Worm (Caenorhabditis elegans) whole organism, young adult: ENCODE measurements around the gene C14A6.13.

Experiments used
- B0336.3 ChIP-seq: fragments of 200-800 bp; sonication (Bioruptor generic); IDR thresholded peaks from 2 replicates; pipeline ENCODE4 v1.3.6; 2022; ENCODE audit warnings: missing genetic modification characterization, missing compliant biosample characterization
- C17E4.6 ChIP-seq: fragments of 200-800 bp; sonication (Bioruptor generic); IDR thresholded peaks from 2 replicates; pipeline ENCODE4 v1.3.6; 2022; ENCODE audit warnings: missing genetic modification reagents, missing genetic modification characterization, missing compliant biosample characterization
- F23B12.7 ChIP-seq: sonication (generic microtip); optimal IDR thresholded peaks from 2 replicates; lab custom pipeline; 2017; ENCODE audit warnings: missing genetic modification characterization, mild to moderate bottlenecking, missing compliant biosample characterization, antibody characterized with exemption, moderate library complexity; ENCODE audit not compliant: insufficient read depth
- F33H1.4 ChIP-seq: fragments of 200-800 bp; sonication (Bioruptor generic); IDR thresholded peaks from 2 replicates; pipeline ENCODE4 v1.3.6; 2022; ENCODE audit warnings: missing genetic modification reagents, missing genetic modification characterization, missing compliant biosample characterization
- F39B2.1 ChIP-seq: fragments of 200-800 bp; sonication (Bioruptor generic); IDR thresholded peaks from 2 replicates; pipeline ENCODE4 v1.3.6; 2022; ENCODE audit warnings: missing genetic modification reagents, missing genetic modification characterization, missing compliant biosample characterization
- F49E8.2 ChIP-seq: sonication (generic microtip); optimal IDR thresholded peaks from 3 replicates; lab custom pipeline; 2017; ENCODE audit warnings: missing genetic modification characterization, mild to moderate bottlenecking, missing compliant biosample characterization, antibody characterized with exemption, moderate library complexity; ENCODE audit not compliant: insufficient read depth
- F57A8.1 ChIP-seq: fragments of 200-800 bp; sonication (Bioruptor generic); optimal IDR thresholded peaks from 2 replicates; lab custom pipeline; 2018; ENCODE audit warnings: mild to moderate bottlenecking, missing genetic modification characterization, moderate library complexity, missing compliant biosample characterization
- T07F8.4 ChIP-seq: sonication (generic microtip); optimal IDR thresholded peaks from 2 replicates; lab custom pipeline; 2016; ENCODE audit warnings: mild to moderate bottlenecking, missing genetic modification characterization, moderate library complexity, missing compliant biosample characterization
- T26A5.8 ChIP-seq: sonication (generic microtip); optimal IDR thresholded peaks from 2 replicates; lab custom pipeline; 2016; ENCODE audit warnings: missing genetic modification characterization, missing compliant biosample characterization
- Y53F4B.3 ChIP-seq: fragments of 200-800 bp; sonication (Bioruptor generic); IDR thresholded peaks from 2 replicates; pipeline ENCODE4 v1.3.6; 2022; ENCODE audit warnings: missing genetic modification reagents, missing genetic modification characterization, missing compliant biosample characterization
- Y56A3A.18 ChIP-seq: fragments of 200-800 bp; sonication (Bioruptor generic); IDR thresholded peaks from 2 replicates; pipeline ENCODE4 v1.3.6; 2022; ENCODE audit warnings: missing genetic modification reagents, missing genetic modification characterization, missing compliant biosample characterization
- Y79H2A.3 ChIP-seq: fragments of 200-800 bp; sonication (Bioruptor generic); conservative IDR thresholded peaks from 2 replicates; pipeline ENCODE4 v1.3.6; 2022; ENCODE audit warnings: missing genetic modification reagents, missing genetic modification characterization, missing compliant biosample characterization
- Y95B8A.8 ChIP-seq: fragments of 200-800 bp; sonication (Bioruptor generic); IDR thresholded peaks from 2 replicates; pipeline ENCODE4 v1.3.6; 2022; ENCODE audit warnings: missing genetic modification reagents, missing genetic modification characterization, missing compliant biosample characterization
- ZK185.1 ChIP-seq: sonication (generic microtip); optimal IDR thresholded peaks from 2 replicates; lab custom pipeline; 2016; ENCODE audit warnings: mild to moderate bottlenecking, missing genetic modification characterization, missing compliant biosample characterization; ENCODE audit not compliant: poor library complexity, severe bottlenecking
- aptf-3 ChIP-seq: fragments of 200-800 bp; sonication (Bioruptor generic); IDR thresholded peaks from 2 replicates; pipeline ENCODE4 v1.3.6; 2022; ENCODE audit warnings: missing genetic modification characterization, missing compliant biosample characterization
- attf-6 ChIP-seq: fragments of 200-800 bp; sonication (Bioruptor generic); IDR thresholded peaks from 2 replicates; pipeline ENCODE4 v1.3.6; 2022; ENCODE audit warnings: missing genetic modification reagents, missing genetic modification characterization, missing compliant biosample characterization
- bed-1 ChIP-seq: fragments of 200-800 bp; sonication (Bioruptor generic); IDR thresholded peaks from 2 replicates; pipeline ENCODE4 v1.3.6; 2022; ENCODE audit warnings: missing genetic modification reagents, missing genetic modification characterization, missing compliant biosample characterization
- bed-2 ChIP-seq: fragments of 200-800 bp; sonication (Bioruptor generic); IDR thresholded peaks from 2 replicates; pipeline ENCODE4 v1.3.6; 2022; ENCODE audit warnings: missing genetic modification reagents, missing genetic modification characterization, missing compliant biosample characterization
- ceh-79 ChIP-seq: sonication (generic microtip); optimal IDR thresholded peaks from 2 replicates; lab custom pipeline; 2017; ENCODE audit warnings: mild to moderate bottlenecking, missing genetic modification characterization, missing compliant biosample characterization
- chd-7 ChIP-seq: sonication (generic microtip); optimal IDR thresholded peaks from 2 replicates; lab custom pipeline; 2016; ENCODE audit warnings: mild to moderate bottlenecking, missing genetic modification characterization, moderate library complexity, missing compliant biosample characterization
- die-1 ChIP-seq: sonication (generic microtip); optimal IDR thresholded peaks from 2 replicates; lab custom pipeline; 2016; ENCODE audit warnings: missing genotype, mild to moderate bottlenecking, missing genetic modification characterization, missing compliant biosample characterization
- egl-18 ChIP-seq: fragments of 200-800 bp; sonication (Bioruptor generic); IDR thresholded peaks from 2 replicates; pipeline ENCODE4 v1.3.6; 2022; ENCODE audit warnings: missing genetic modification reagents, missing genetic modification characterization, missing compliant biosample characterization
- ets-4 ChIP-seq: fragments of 200-800 bp; sonication (Bioruptor generic); optimal IDR thresholded peaks from 2 replicates; lab custom pipeline; 2018; ENCODE audit warnings: mild to moderate bottlenecking, missing genetic modification characterization, missing compliant biosample characterization
- hlh-26 ChIP-seq: fragments of 200-800 bp; sonication (Bioruptor generic); conservative IDR thresholded peaks from 2 replicates; pipeline ENCODE4 v1.3.6; 2022; ENCODE audit warnings: missing genetic modification reagents, missing genetic modification characterization, missing compliant biosample characterization
- hsf-1 ChIP-seq: fragments of 200-800 bp; sonication (Bioruptor generic); IDR thresholded peaks from 2 replicates; pipeline ENCODE4 v1.3.6; 2022; ENCODE audit warnings: missing genetic modification reagents, missing genetic modification characterization, missing compliant biosample characterization
- let-607 ChIP-seq, 2 experiments: fragments of 200-800 bp in 1 of 2; sonication (Bioruptor generic) in 1 of 2; sonication (generic microtip) in 1 of 2; optimal IDR thresholded peaks; 2 replicates each; lab custom pipeline; 2016 to 2018; ENCODE audit warnings: mild to moderate bottlenecking in 2 of 2, missing compliant biosample characterization in 2 of 2, missing genetic modification characterization in 2 of 2, moderate library complexity in 2 of 2, missing genotype in 1 of 2
- lin-54 ChIP-seq: fragments of 200-800 bp; sonication (Bioruptor generic); optimal IDR thresholded peaks from 2 replicates; lab custom pipeline; 2018; ENCODE audit warnings: mild to moderate bottlenecking, missing genetic modification characterization, missing compliant biosample characterization
- lsy-27 ChIP-seq: sonication (generic microtip); optimal IDR thresholded peaks from 2 replicates; lab custom pipeline; 2017; ENCODE audit warnings: missing genetic modification characterization, mild to moderate bottlenecking, missing compliant biosample characterization, antibody characterized with exemption, missing genotype, borderline replicate concordance; ENCODE audit not compliant: insufficient read depth
- madf-10 ChIP-seq: sonication (generic microtip); optimal IDR thresholded peaks from 2 replicates; lab custom pipeline; 2016; ENCODE audit warnings: mild to moderate bottlenecking, missing genetic modification characterization, missing compliant biosample characterization
- nfyb-1 ChIP-seq: fragments of 200-800 bp; sonication (Bioruptor generic); IDR thresholded peaks from 2 replicates; pipeline ENCODE4 v1.3.6; 2022; ENCODE audit warnings: missing genetic modification reagents, missing genetic modification characterization, missing compliant biosample characterization
- nhr-120 ChIP-seq: fragments of 200-800 bp; sonication (Bioruptor generic); IDR thresholded peaks from 2 replicates; pipeline ENCODE4 v1.3.6; 2022; ENCODE audit warnings: missing genetic modification characterization, missing compliant biosample characterization
- pbrm-1 ChIP-seq: fragments of 200-800 bp; sonication (Bioruptor generic); IDR thresholded peaks from 2 replicates; pipeline ENCODE4 v1.3.6; 2022; ENCODE audit warnings: missing genetic modification reagents, missing genetic modification characterization, missing compliant biosample characterization
- sptf-2 ChIP-seq: fragments of 200-800 bp; sonication (Bioruptor generic); optimal IDR thresholded peaks from 2 replicates; lab custom pipeline; 2018; ENCODE audit warnings: mild to moderate bottlenecking, missing genetic modification characterization, missing compliant biosample characterization
- xnd-1 ChIP-seq: sonication (generic microtip); optimal IDR thresholded peaks from 2 replicates; lab custom pipeline; 2016; ENCODE audit warnings: missing genotype, missing genetic modification reagents, missing genetic modification characterization, missing compliant biosample characterization
- zim-3 ChIP-seq: sonication (generic microtip); optimal IDR thresholded peaks from 2 replicates; lab custom pipeline; 2017; ENCODE audit warnings: mild to moderate bottlenecking, missing genetic modification characterization, moderate library complexity, missing compliant biosample characterization
- ztf-22 ChIP-seq: fragments of 200-800 bp; sonication (Bioruptor generic); optimal IDR thresholded peaks from 2 replicates; lab custom pipeline; 2018; ENCODE audit warnings: mild to moderate bottlenecking, missing genetic modification characterization, moderate library complexity, missing compliant biosample characterization

C14A6.13 gene

DNA sequence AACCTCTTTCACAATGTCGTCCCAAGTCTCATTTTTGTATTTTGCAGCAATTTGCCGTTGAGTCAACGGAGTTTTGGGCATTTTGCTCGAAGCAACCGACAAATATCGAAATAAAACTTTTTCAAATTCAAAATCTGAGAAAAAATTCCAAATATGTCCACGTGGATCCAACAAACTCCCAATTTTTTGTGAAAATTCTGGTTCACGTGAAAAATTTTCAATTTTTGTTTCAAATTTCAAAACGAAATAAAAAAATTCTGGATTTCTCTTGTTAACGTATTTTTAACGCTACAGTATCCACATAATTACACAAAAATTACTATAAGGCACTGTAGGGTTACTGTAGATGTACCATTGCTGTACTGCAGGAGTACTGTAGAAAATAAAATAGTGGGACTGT lies at the start of gene C14A6.13:
C14A6.13 (minus strand) TSS at position 101 of the 400 bp plus-strand sequence.
- TF ChIP-seq xnd-1 (tag; lab: Kevin White, UChicago): no peak

DNA sequence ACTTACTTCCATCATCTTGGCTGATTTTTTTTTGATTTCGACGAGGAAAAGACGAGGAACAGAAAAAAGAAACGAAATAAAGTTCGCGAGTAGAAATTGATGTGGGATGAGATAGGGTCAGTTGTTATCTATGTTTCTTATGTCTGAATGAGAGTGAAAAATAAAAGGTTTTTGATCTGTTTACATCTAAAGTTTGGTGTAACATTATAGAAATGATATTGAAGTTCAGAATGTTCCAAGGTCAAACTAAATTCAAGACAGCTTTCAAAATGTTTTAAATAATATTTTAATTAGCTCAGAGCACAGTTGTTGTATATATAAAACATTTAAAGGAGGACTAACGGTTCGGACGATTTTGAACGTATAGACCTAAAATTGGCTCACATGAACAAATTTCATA lies 47.9 kb upstream of the C14A6.13 start, which contains the start of gene F16H6.7:
F16H6.7 (minus strand) TSS at position 101 of the 400 bp plus-strand sequence.
- TF ChIP-seq T26A5.8 (no peak), ztf-22 (GFP tag; lab: Kevin White, UChicago) (no peak), F33H1.4 (GFP tag; lab: Robert Waterston, UW) (no peak), C17E4.6 (no peak), lsy-27 (tag; lab: Kevin White, UChicago) (no peak), ets-4 (GFP tag; lab: Kevin White, UChicago) (no peak), aptf-3 (no peak)

DNA sequence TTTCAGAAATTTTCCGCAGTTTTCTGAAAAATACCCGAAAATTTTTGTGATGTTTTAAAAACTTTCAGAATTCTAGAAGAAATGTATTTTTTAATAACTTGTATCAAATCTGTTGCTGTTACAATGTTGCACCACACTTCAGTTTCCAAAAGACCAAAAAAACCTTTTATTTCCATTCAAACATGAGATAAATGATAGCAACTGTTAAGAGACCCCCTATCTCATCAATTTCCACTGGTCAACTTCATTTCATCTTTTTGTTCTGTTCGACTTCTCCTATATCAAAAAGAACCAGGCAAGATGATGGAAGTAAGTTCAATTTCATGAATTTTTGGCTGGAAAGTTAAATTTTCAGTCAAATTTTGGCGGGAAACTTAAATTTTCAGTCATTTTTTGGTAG lies 37.3 kb upstream of the C14A6.13 start, which contains the start of gene F16H6.4:
F16H6.4 (plus strand) TSS at position 301 of the 400 bp plus-strand sequence.
- no peak for TF ChIP-seq ets-4 (GFP tag; lab: Kevin White, UChicago)
- TF ChIP-seq F23B12.7 (tag; lab: Kevin White, UChicago): no peak
- no peak for TF ChIP-seq die-1
- no peak for TF ChIP-seq ZK185.1 (tag; lab: Kevin White, UChicago)
- no peak for TF ChIP-seq bed-1 (GFP tag; lab: Robert Waterston, UW)
- TF ChIP-seq chd-7 (tag; lab: Kevin White, UChicago): no peak
- no peak for TF ChIP-seq sptf-2 (GFP tag; lab: Kevin White, UChicago)
- TF ChIP-seq zim-3 (tag; lab: Kevin White, UChicago): no peak
- no peak for TF ChIP-seq lin-54 (GFP tag; lab: Kevin White, UChicago)
- TF ChIP-seq egl-18 (GFP tag; lab: Robert Waterston, UW): no peak
- TF ChIP-seq F39B2.1 (GFP tag; lab: Robert Waterston, UW): no peak
- TF ChIP-seq T26A5.8: no peak

DNA sequence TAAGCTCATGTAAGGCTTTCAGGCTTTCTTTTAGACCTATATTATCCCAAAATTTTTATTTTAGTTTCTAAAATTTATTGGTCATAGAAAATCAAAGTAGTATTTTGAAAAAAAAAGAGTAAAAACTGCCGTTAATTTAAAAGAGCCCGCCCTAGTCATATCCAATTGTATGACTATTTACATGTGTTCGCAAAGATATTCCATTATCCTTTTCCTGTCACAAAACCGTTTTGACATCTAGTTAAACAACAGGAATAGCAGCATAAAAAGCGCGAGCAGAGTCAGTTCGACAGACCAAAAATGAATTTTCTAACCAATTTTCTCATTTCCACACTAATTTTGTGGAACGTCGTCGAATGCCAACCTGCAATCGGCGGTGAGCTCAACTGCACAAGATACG lies 33.9 kb upstream of the C14A6.13 start, which contains the start of gene F16H6.3:
F16H6.3 (plus strand) TSS at position 301 of the 400 bp plus-strand sequence.
- TF ChIP-seq Y53F4B.3 (no peak), F57A8.1 (GFP tag; lab: Kevin White, UChicago) (no peak), ets-4 (GFP tag; lab: Kevin White, UChicago) (no peak), Y79H2A.3 (GFP tag; lab: Robert Waterston, UW) (no peak)
- TF ChIP-seq, all 124 proteins: peak for 0

DNA sequence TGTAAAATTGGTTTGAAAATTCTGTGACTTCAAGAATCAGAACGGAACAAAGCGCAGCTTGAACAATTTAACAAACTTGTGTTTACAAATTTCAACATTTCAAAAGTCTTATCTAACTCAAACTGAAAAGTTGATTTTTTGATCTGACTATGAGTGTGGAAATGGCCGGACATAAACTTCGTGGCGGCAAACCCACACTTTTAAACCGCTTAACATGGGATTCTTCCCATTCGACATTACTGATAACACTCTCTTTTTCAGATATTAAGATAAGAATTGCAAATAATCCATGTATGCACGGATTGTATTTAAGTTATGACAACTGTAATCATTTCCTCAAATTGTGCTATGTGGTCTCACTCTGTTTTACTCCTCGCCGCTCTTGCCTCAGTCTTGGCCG lies 30.0 kb upstream of the C14A6.13 start, which contains the start of gene clec-42:
clec-42 (plus strand) TSS at position 285 of the 400 bp plus-strand sequence.
- TF ChIP-seq attf-6 (GFP tag; lab: Robert Waterston, UW) (no peak), Y95B8A.8 (no peak), chd-7 (tag; lab: Kevin White, UChicago) (no peak), F49E8.2 (tag; lab: Kevin White, UChicago) (no peak), Y56A3A.18 (GFP tag; lab: Robert Waterston, UW) (no peak), sptf-2 (GFP tag; lab: Kevin White, UChicago) (no peak), madf-10 (tag; lab: Kevin White, UChicago) (no peak)
- TF ChIP-seq, all 124 proteins: peak for 0

DNA sequence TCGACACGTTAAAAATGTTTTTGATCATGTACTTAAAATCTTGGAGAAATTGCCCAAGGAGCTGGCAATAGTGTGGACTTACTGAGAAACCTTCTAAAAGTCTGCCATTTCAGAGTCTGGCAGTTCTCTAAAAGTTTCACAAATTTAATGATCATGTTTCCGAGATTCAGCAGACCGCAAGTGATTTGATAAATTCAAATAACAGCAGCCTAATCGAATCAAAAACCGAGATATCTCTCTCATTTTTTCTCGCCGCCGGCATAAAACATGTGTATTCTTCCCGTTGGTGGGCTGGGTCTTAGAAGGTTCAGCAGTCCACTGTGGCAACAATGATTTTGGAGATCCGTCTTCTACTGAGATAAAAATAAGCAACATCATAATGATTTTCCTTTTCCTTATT lies 28.1 kb upstream of the C14A6.13 start, which contains the start of gene clec-246:
clec-246 (plus strand) TSS at position 301 of the 400 bp plus-strand sequence.
- no peak for TF ChIP-seq nhr-120
- no peak for TF ChIP-seq let-607 (tag; optimal IDR thresholded peaks at IDR 0.05; lab: Kevin White, UChicago)
- TF ChIP-seq sptf-2 (GFP tag; lab: Kevin White, UChicago): no peak
- no peak for TF ChIP-seq F57A8.1 (GFP tag; lab: Kevin White, UChicago)
- TF ChIP-seq T07F8.4 (tag; lab: Kevin White, UChicago): no peak
- no peak for TF ChIP-seq egl-18 (GFP tag; lab: Robert Waterston, UW)
- no peak for TF ChIP-seq B0336.3
- no peak for TF ChIP-seq C17E4.6
- TF ChIP-seq hsf-1 (GFP tag; lab: Robert Waterston, UW): no peak
- TF ChIP-seq bed-2 (GFP tag; lab: Robert Waterston, UW): no peak
- TF ChIP-seq Y95B8A.8: no peak
- no peak for TF ChIP-seq nfyb-1 (GFP tag; lab: Robert Waterston, UW)
- TF ChIP-seq hlh-26 (GFP tag; lab: Robert Waterston, UW): no peak
- TF ChIP-seq ceh-79: no peak
- TF ChIP-seq pbrm-1 (GFP tag; lab: Robert Waterston, UW): no peak
